Worm (Caenorhabditis elegans): ENCODE measurements around the gene hsp-60.

Gene hsp-60

ce11 chrIII:1626524-1626923, 7.0 kb downstream of the hsp-60 start, which contains the start of gene Y22D7AL.4:
Y22D7AL.4 (plus strand) TSS chrIII:1626632.
- TF ChIP-seq W03F9.2 (tag; optimal IDR thresholded peaks at IDR 0.05), result no peak
- no peak for TF ChIP-seq dao-5 (tag; optimal IDR thresholded peaks at IDR 0.05)
- TF ChIP-seq him-1 (tag; optimal IDR thresholded peaks at IDR 0.05), result no peak

DNA sequence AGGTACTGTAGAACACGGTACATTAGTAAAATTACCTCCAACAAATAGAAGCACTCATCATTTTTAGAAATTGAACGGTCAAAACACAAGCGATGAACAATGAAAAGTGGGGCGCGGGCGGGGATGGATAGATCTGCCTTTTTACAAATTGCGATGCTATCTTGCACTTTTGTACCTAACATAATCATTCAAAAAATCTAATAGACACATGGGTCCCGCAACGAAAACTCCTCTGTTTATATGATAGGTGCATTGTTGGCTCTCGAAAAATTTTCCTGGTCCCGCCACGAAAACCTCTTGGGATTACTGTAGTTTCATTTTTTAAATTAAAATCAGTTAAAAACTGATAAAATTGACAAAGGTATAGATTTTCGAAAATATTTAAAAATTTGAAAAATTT, 14.7 kb downstream of the hsp-60 start, which contains the start of gene Y22D7AL.11:
Gene Y22D7AL.11 (minus strand): TSS at position 101 of the 400 bp plus-strand sequence.
- TF ChIP-seq W03F9.2 (tag; optimal IDR thresholded peaks at IDR 0.05), result no peak
- no peak for TF ChIP-seq him-1 (tag; optimal IDR thresholded peaks at IDR 0.05)
- no peak for TF ChIP-seq dao-5 (tag; optimal IDR thresholded peaks at IDR 0.05)

ce11 chrIII:1638345-1638744, 18.8 kb downstream of the hsp-60 start:
- TF ChIP-seq him-1 (tag; optimal IDR thresholded peaks at IDR 0.05) (no peak), W03F9.2 (tag; optimal IDR thresholded peaks at IDR 0.05) (no peak)

DNA sequence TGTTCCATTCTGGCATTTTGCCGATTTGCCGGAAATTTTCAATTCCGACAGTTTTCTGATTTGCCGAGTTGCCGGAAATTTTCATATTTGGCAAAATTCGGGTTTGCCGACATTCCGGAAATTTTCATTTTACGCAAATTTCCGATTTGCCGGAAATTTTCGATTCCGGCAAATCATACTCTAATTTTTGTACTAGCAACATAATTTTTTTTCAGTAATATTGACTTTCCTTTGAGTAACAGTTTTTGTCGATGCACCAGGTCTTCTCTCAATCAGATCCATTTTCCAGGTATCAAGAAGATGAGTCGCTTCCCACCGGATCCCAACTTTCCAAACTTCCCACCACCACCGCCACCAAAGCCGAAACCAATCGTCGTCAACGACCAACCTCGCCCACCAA, 21.6 kb downstream of the hsp-60 start, which contains the start of gene Y22D7AL.3:
Gene Y22D7AL.3 (plus strand): TSS at position 301 of the 400 bp plus-strand sequence.
- no peak for TF ChIP-seq dao-5 (tag; optimal IDR thresholded peaks at IDR 0.05)
- TF ChIP-seq W03F9.2 (tag; optimal IDR thresholded peaks at IDR 0.05), result no peak

DNA sequence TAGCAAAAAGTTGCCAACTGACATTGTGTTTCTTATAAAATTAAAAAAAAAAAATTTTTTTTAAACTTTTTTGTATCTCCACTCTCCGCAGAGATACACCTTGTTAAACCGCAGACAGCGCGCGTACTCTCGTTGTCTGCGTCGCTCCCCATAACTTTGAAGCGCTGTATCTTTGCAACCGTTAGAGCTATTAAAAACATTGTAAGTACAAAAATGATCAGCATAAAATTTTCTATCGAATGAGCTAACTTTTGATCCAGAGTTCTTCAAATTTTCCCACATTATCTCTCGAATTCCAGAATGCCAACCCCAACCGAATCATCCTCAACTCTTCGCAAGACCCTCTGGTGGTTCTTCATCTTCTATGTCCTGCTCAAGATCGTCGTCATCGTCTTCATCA, 32.6 kb downstream of the hsp-60 start, which contains the start of gene Y22D7AL.1:
Gene Y22D7AL.1 (plus strand): TSS at position 301 of the 400 bp plus-strand sequence.
- TF ChIP-seq dao-5 (tag; optimal IDR thresholded peaks at IDR 0.05) (no peak), him-1 (tag; optimal IDR thresholded peaks at IDR 0.05) (no peak), W03F9.2 (tag; optimal IDR thresholded peaks at IDR 0.05) (no peak)

ce11 chrIII:1652925-1653324, 33.4 kb downstream of the hsp-60 start:
- TF ChIP-seq dao-5 (tag; optimal IDR thresholded peaks at IDR 0.05), result no peak
- no peak for TF ChIP-seq W03F9.2 (tag; optimal IDR thresholded peaks at IDR 0.05)
- no peak for TF ChIP-seq him-1 (tag; optimal IDR thresholded peaks at IDR 0.05)

ce11 chrIII:1657380-1657779, 37.8 kb downstream of the hsp-60 start, which contains the start of gene cht-4:
cht-4 (minus strand) TSS chrIII:1657480.
- TF ChIP-seq him-1 (tag; optimal IDR thresholded peaks at IDR 0.05), result no peak
- no peak for TF ChIP-seq W03F9.2 (tag; optimal IDR thresholded peaks at IDR 0.05)

ce11 chrIII:1659763-1660162, 40.2 kb downstream of the hsp-60 start, which contains the start of gene Y22D7AL.15:
Y22D7AL.15 (minus strand) TSS chrIII:1659863.
- TF ChIP-seq dao-5 (tag; optimal IDR thresholded peaks at IDR 0.05) (no peak), him-1 (tag; optimal IDR thresholded peaks at IDR 0.05) (no peak), W03F9.2 (tag; optimal IDR thresholded peaks at IDR 0.05) (no peak)

DNA sequence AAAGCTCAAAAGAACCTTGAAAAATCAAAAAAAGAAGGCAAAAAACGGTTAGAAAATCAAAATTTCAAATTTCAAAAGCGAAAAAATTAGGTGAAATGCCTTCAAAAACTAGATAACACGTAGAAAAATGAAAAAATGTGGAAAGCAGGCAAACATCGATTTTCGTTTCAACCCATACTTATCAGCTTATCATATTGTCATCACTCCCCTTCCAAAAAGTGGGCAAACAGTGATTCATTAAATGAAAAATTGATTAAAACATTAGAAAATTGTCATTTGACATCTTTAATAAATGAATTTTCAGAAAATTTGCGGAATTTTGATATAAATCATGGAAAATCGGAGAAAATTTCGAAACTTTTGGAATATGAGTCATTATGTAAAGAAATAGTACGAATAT, 41.5 kb downstream of the hsp-60 start:
- TF ChIP-seq dao-5 (tag; optimal IDR thresholded peaks at IDR 0.05), result no peak
- no peak for TF ChIP-seq him-1 (tag; optimal IDR thresholded peaks at IDR 0.05)
- no peak for TF ChIP-seq W03F9.2 (tag; optimal IDR thresholded peaks at IDR 0.05)

- TF ChIP-seq him-1 (tag; optimal IDR thresholded peaks at IDR 0.05), result no peak
- TF ChIP-seq W03F9.2 (tag; optimal IDR thresholded peaks at IDR 0.05), result no peak
- no peak for TF ChIP-seq dao-5 (tag; optimal IDR thresholded peaks at IDR 0.05)
Observed at ce11 chrIII:1662405-1662804, 42.9 kb downstream of the hsp-60 start.

DNA sequence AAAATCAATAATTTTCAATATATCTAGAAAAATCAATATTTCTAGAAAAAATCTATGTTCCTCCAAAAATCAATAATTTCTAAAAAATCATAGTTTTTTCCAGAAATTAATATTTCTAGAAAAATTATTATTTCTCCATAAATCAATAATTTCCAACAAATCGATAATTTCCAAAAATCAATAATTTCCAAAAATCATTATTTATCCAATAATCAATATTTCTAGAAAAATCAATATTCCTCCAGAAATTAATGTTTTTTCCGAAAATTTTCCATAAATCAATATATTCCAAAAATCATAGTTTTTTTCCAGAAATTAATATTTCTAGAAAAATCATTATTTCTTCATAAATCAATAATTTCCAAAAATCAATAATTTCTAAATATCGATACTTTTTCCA, 43.5 kb downstream of the hsp-60 start:
- no peak for TF ChIP-seq him-1 (tag; optimal IDR thresholded peaks at IDR 0.05)
- TF ChIP-seq dao-5 (tag; optimal IDR thresholded peaks at IDR 0.05), result no peak
- TF ChIP-seq W03F9.2 (tag; optimal IDR thresholded peaks at IDR 0.05), result no peak

- TF ChIP-seq W03F9.2 (tag; optimal IDR thresholded peaks at IDR 0.05) (no peak), him-1 (tag; optimal IDR thresholded peaks at IDR 0.05) (no peak), dao-5 (tag; optimal IDR thresholded peaks at IDR 0.05) (no peak)
Observed at ce11 chrIII:1664761-1665266, 45.3 kb downstream of the hsp-60 start, which contains the start of gene Y22D7AL.16. Y22D7AL.16 (minus strand) TSS chrIII:1665216.

DNA sequence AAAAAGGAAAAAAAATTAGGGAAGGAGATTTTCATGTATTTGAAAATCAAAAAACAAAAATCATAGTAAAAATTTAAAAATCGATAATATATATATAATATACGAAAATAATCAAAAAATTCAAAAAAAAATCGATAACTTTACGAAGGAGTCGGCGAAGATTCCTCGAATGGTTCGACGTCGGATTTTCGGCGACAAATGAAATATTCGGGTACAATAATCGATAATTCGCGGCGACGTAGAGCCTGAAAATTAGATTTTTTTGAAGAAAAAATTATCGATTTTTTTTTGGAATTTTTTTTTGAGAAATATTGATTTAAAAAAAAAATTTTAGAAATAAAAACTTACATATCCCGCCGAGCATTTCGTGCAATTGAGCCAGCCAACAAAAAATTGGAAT, 45.8 kb downstream of the hsp-60 start:
- TF ChIP-seq W03F9.2 (tag; optimal IDR thresholded peaks at IDR 0.05), result no peak
- TF ChIP-seq dao-5 (tag; optimal IDR thresholded peaks at IDR 0.05), result no peak
- no peak for TF ChIP-seq him-1 (tag; optimal IDR thresholded peaks at IDR 0.05)

- no peak for TF ChIP-seq him-1 (tag; optimal IDR thresholded peaks at IDR 0.05)
- TF ChIP-seq W03F9.2 (tag; optimal IDR thresholded peaks at IDR 0.05), result no peak
- no peak for TF ChIP-seq dao-5 (tag; optimal IDR thresholded peaks at IDR 0.05)
Observed at ce11 chrIII:1665799-1666308, 46.3 kb downstream of the hsp-60 start, which contains the start of gene Y22D7AR.3. Y22D7AR.3 (minus strand) TSS chrIII:1665849.

- TF ChIP-seq dao-5 (tag; optimal IDR thresholded peaks at IDR 0.05), result no peak
- no peak for TF ChIP-seq him-1 (tag; optimal IDR thresholded peaks at IDR 0.05)
- no peak for TF ChIP-seq W03F9.2 (tag; optimal IDR thresholded peaks at IDR 0.05)
Observed at ce11 chrIII:1666893-1667292, 47.4 kb downstream of the hsp-60 start.

Data from whole organism, L4/young adult.